Worm (Caenorhabditis elegans): ENCODE results near the gene clik-1.

- TF ChIP-seq athp-1 (tag; optimal IDR thresholded peaks at IDR 0.05) = no peak
- no peak for TF ChIP-seq zfh-2 (GFP tag; conservative IDR thresholded peaks at IDR 0.05)
- TF ChIP-seq B0035.1 (tag; optimal IDR thresholded peaks at IDR 0.05) = no peak
- no peak for TF ChIP-seq attf-3 (GFP tag; conservative IDR thresholded peaks at IDR 0.05)
- TF ChIP-seq F23B12.7 (tag; optimal IDR thresholded peaks at IDR 0.05; ENCODE audit: insufficient read depth) = no peak
- TF ChIP-seq nhr-80 (tag; optimal IDR thresholded peaks at IDR 0.05) = no peak
- TF ChIP-seq xnd-1 (tag; optimal IDR thresholded peaks at IDR 0.05) = no peak
- no peak for TF ChIP-seq K11D2.4 (GFP tag; IDR thresholded peaks at IDR 0.05)
- TF ChIP-seq Y67H2A.10 (GFP tag; conservative IDR thresholded peaks at IDR 0.05) = no peak
- TF ChIP-seq unc-62 (GFP tag; optimal IDR thresholded peaks at IDR 0.05) = no peak
Observed at ce11 chrV:6753257-6753656, 15.3 kb downstream of the clik-1 start.

Data from whole organism, young adult.